Worm (Caenorhabditis elegans) whole organism, midembryonic: ENCODE data around the gene alkb-1.

Source experiments
- T22C8.4 ChIP-seq: fragments of 200-800 bp; sonication (Bioruptor generic); IDR thresholded peaks from 2 replicates; pipeline ENCODE4 v1.3.6; 2022; ENCODE audit warnings: missing genetic modification characterization, missing compliant biosample characterization
- flt-1 ChIP-seq: fragments of 200-800 bp; sonication (Bioruptor generic); IDR thresholded peaks from 2 replicates; pipeline ENCODE4 v1.3.6; 2022; ENCODE audit warnings: missing genetic modification characterization, missing compliant biosample characterization
- klf-2 ChIP-seq: fragments of 200-800 bp; sonication (Bioruptor generic); conservative IDR thresholded peaks from 2 replicates; pipeline ENCODE4 v1.3.6; 2022; ENCODE audit warnings: missing genetic modification reagents, missing genetic modification characterization, missing compliant biosample characterization
- med-1 ChIP-seq: sonication (generic microtip); optimal IDR thresholded peaks from 2 replicates; lab custom pipeline; 2017; ENCODE audit warnings: missing genetic modification characterization, mild to moderate bottlenecking, missing compliant biosample characterization, antibody characterized with exemption, missing genetic modification reagents; ENCODE audit not compliant: insufficient read depth
- ref-1 ChIP-seq: fragments of 200-800 bp; sonication (Bioruptor generic); conservative IDR thresholded peaks from 2 replicates; pipeline ENCODE4 v1.3.6; 2022; ENCODE audit warnings: missing genetic modification reagents, missing genetic modification characterization, missing compliant biosample characterization
- tab-1 ChIP-seq: fragments of 200-800 bp; sonication (Bioruptor generic); IDR thresholded peaks from 2 replicates; pipeline ENCODE4 v1.3.6; 2022; ENCODE audit warnings: missing genetic modification characterization, missing compliant biosample characterization
- ztf-23 ChIP-seq: fragments of 200-800 bp; sonication (Bioruptor generic); IDR thresholded peaks from 2 replicates; pipeline ENCODE4 v1.3.6; 2022; ENCODE audit warnings: missing genetic modification reagents, missing genetic modification characterization, missing compliant biosample characterization
- ztf-29 ChIP-seq: fragments of 200-800 bp; sonication (Bioruptor generic); IDR thresholded peaks from 2 replicates; pipeline ENCODE4 v1.3.6; 2022; ENCODE audit warnings: missing genetic modification reagents, missing genetic modification characterization, missing compliant biosample characterization

DNA sequence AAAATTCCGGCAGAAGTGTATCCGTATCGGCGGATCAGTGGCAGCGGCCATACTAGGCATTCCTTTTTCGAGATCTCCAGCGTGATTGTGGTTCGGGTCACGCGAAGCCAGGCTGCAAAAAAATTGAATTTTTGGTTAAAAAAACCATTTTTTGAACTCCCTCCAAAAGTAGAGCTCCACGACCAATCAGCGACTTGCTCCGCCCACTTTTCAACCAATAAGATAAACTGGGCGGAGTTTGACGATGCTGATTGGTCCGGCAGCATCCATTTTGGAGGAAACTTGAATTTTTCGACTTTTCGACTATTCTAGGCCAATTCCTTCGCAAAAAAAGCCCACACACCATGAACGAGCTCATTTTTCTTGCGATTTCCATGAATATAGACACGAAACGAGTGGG is 37.7 kb upstream of the alkb-1 start:
- TF ChIP-seq flt-1 (no peak), ref-1 (GFP tag; lab: Robert Waterston, UW) (no peak), ztf-23 (no peak), med-1 (GFP tag; lab: Kevin White, UChicago) (no peak), klf-2 (GFP tag; lab: Robert Waterston, UW) (no peak), ztf-29 (GFP tag; lab: Robert Waterston, UW) (no peak), T22C8.4 (no peak), tab-1 (GFP tag; lab: Robert Waterston, UW) (no peak)
